Worm (Caenorhabditis elegans) whole organism, L3 larva: ENCODE data around the gene ddx-15.

Experiments used
- R02D3.7 ChIP-seq: fragments of 150-350 bp; optimal IDR thresholded peaks from 2 replicates; lab custom pipeline; 2014; ENCODE audit warnings: missing biosample characterization, missing genetic modification characterization
- ZK546.5 ChIP-seq: sonication (generic microtip); optimal IDR thresholded peaks from 2 replicates; lab custom pipeline; 2017; ENCODE audit warnings: missing biosample characterization, missing genetic modification characterization
- aly-2 ChIP-seq: fragments of 150-350 bp; optimal IDR thresholded peaks from 2 replicates; lab custom pipeline; 2014; ENCODE audit warnings: missing biosample characterization, missing genetic modification characterization
- ama-1 ChIP-seq: fragments of 150-350 bp; optimal IDR thresholded peaks from 2 replicates; lab custom pipeline; 2018
- ceh-16 ChIP-seq: sonication (generic microtip); optimal IDR thresholded peaks from 2 replicates; lab custom pipeline; 2017; ENCODE audit warnings: missing biosample characterization, missing genetic modification characterization
- ceh-28 ChIP-seq: fragments of 150-350 bp; optimal IDR thresholded peaks from 2 replicates; lab custom pipeline; 2014; ENCODE audit warnings: missing biosample characterization, missing genetic modification reagents, missing genetic modification characterization
- ceh-82 ChIP-seq: fragments of 150-350 bp; optimal IDR thresholded peaks from 2 replicates; lab custom pipeline; 2014; ENCODE audit warnings: missing biosample characterization, missing genetic modification characterization
- ceh-9 ChIP-seq: sonication (generic microtip); optimal IDR thresholded peaks from 2 replicates; lab custom pipeline; 2018; ENCODE audit warnings: missing biosample characterization, missing genetic modification characterization
- daf-12 ChIP-seq: fragments of 150-350 bp; optimal IDR thresholded peaks from 2 replicates; lab custom pipeline; 2014; ENCODE audit warnings: missing biosample characterization, missing genetic modification reagents, missing genetic modification characterization
- egl-27 ChIP-seq: sonication (generic microtip); optimal IDR thresholded peaks from 4 replicates; lab custom pipeline; 2017; ENCODE audit warnings: missing biosample characterization, missing genetic modification reagents, missing genetic modification characterization
- egl-5 ChIP-seq: fragments of 150-350 bp; optimal IDR thresholded peaks from 2 replicates; lab custom pipeline; 2017; ENCODE audit warnings: missing biosample characterization, missing genetic modification reagents, missing genetic modification characterization, inconsistent platforms
- elt-1 ChIP-seq: fragments of 150-350 bp; optimal IDR thresholded peaks from 2 replicates; lab custom pipeline; 2014; ENCODE audit warnings: missing biosample characterization, missing genetic modification characterization
- elt-2 ChIP-seq: sonication (generic microtip); optimal IDR thresholded peaks from 2 replicates; lab custom pipeline; 2016; ENCODE audit warnings: missing genetic modification reagents, mild to moderate bottlenecking, missing genetic modification characterization, missing compliant biosample characterization
- elt-3 ChIP-seq, 3 experiments: fragments of 150-350 bp in 1 of 3; sonication (generic microtip) in 2 of 3; optimal IDR thresholded peaks; 2 replicates in 2 of 3; 4 replicates in 1 of 3; lab custom pipeline; 2014 to 2017; ENCODE audit warnings: missing biosample characterization in 3 of 3, missing genetic modification characterization in 3 of 3
- eor-1 ChIP-seq, 2 experiments: fragments of 150-350 bp; optimal IDR thresholded peaks; 2 replicates each; lab custom pipeline; 2014 to 2018; ENCODE audit warnings: missing biosample characterization in 2 of 2, missing genetic modification characterization in 2 of 2
- fkh-10 ChIP-seq: sonication (generic microtip); optimal IDR thresholded peaks from 2 replicates; lab custom pipeline; 2017; ENCODE audit warnings: missing biosample characterization, missing genetic modification reagents, missing genetic modification characterization
- fkh-2 ChIP-seq: fragments of 150-350 bp; optimal IDR thresholded peaks from 2 replicates; lab custom pipeline; 2014; ENCODE audit warnings: missing biosample characterization, missing genetic modification reagents, missing genetic modification characterization
- fos-1 ChIP-seq: fragments of 150-350 bp; optimal IDR thresholded peaks from 2 replicates; lab custom pipeline; 2014; ENCODE audit warnings: missing biosample characterization, missing genetic modification characterization
- hmg-11 ChIP-seq: sonication (generic microtip); optimal IDR thresholded peaks from 2 replicates; lab custom pipeline; 2016; ENCODE audit warnings: missing genetic modification characterization, missing compliant biosample characterization
- jun-1 ChIP-seq: fragments of 150-350 bp; optimal IDR thresholded peaks from 2 replicates; lab custom pipeline; 2014; ENCODE audit warnings: missing biosample characterization, missing genetic modification reagents, missing genetic modification characterization
- lin-15B ChIP-seq: fragments of 150-350 bp; optimal IDR thresholded peaks from 2 replicates; lab custom pipeline; 2014; ENCODE audit warnings: missing biosample characterization, missing genetic modification characterization
- lin-39 ChIP-seq: fragments of 150-350 bp; optimal IDR thresholded peaks from 2 replicates; lab custom pipeline; 2018; ENCODE audit warnings: missing biosample characterization, missing genetic modification reagents, missing genetic modification characterization
- lsy-12 ChIP-seq: sonication (generic microtip); optimal IDR thresholded peaks from 2 replicates; lab custom pipeline; 2016; ENCODE audit warnings: mild to moderate bottlenecking, missing genetic modification characterization, missing compliant biosample characterization
- mdl-1 ChIP-seq: fragments of 150-350 bp; optimal IDR thresholded peaks from 2 replicates; lab custom pipeline; 2014; ENCODE audit warnings: missing biosample characterization, missing genetic modification characterization
- mml-1 ChIP-seq: fragments of 150-350 bp; sonication (generic microtip); optimal IDR thresholded peaks from 3 replicates; lab custom pipeline; 2014; ENCODE audit warnings: missing biosample characterization, missing genetic modification characterization
- nfya-1 ChIP-seq: sonication (generic microtip); optimal IDR thresholded peaks from 2 replicates; lab custom pipeline; 2017; ENCODE audit warnings: missing genetic modification characterization, mild to moderate bottlenecking, missing compliant biosample characterization, antibody characterized with exemption, moderate library complexity; ENCODE audit not compliant: insufficient read depth
- nhr-11 ChIP-seq: fragments of 150-350 bp; optimal IDR thresholded peaks from 2 replicates; lab custom pipeline; 2014; ENCODE audit warnings: missing biosample characterization, missing genetic modification characterization
- nhr-12 ChIP-seq: fragments of 150-350 bp; optimal IDR thresholded peaks from 2 replicates; lab custom pipeline; 2014; ENCODE audit warnings: missing biosample characterization, missing genetic modification characterization
- nhr-23 ChIP-seq: fragments of 150-350 bp; optimal IDR thresholded peaks from 2 replicates; lab custom pipeline; 2014; ENCODE audit warnings: missing biosample characterization, missing genetic modification reagents, missing genetic modification characterization
- nhr-237 ChIP-seq: fragments of 150-350 bp; optimal IDR thresholded peaks from 2 replicates; lab custom pipeline; 2014; ENCODE audit warnings: missing biosample characterization, missing genetic modification characterization
- nhr-25 ChIP-seq: sonication (generic microtip); optimal IDR thresholded peaks from 2 replicates; lab custom pipeline; 2017; ENCODE audit warnings: missing biosample characterization, missing genetic modification characterization
- nhr-28 ChIP-seq: fragments of 150-350 bp; optimal IDR thresholded peaks from 2 replicates; lab custom pipeline; 2014; ENCODE audit warnings: missing biosample characterization, missing genetic modification characterization
- nhr-43 ChIP-seq: sonication (generic microtip); optimal IDR thresholded peaks from 2 replicates; lab custom pipeline; 2016; ENCODE audit warnings: mild to moderate bottlenecking, missing genetic modification characterization, missing compliant biosample characterization; ENCODE audit not compliant: poor library complexity, severe bottlenecking
- nhr-67 ChIP-seq: fragments of 150-350 bp; optimal IDR thresholded peaks from 2 replicates; lab custom pipeline; 2014; ENCODE audit warnings: missing biosample characterization, missing genetic modification characterization
- nhr-76 ChIP-seq: fragments of 150-350 bp; sonication (generic microtip); optimal IDR thresholded peaks from 5 replicates; lab custom pipeline; 2014; ENCODE audit warnings: missing biosample characterization, missing genetic modification characterization
- nhr-77 ChIP-seq: fragments of 150-350 bp; optimal IDR thresholded peaks from 2 replicates; lab custom pipeline; 2014; ENCODE audit warnings: missing biosample characterization, missing genetic modification characterization
- pha-4 ChIP-seq: fragments of 150-350 bp; optimal IDR thresholded peaks from 2 replicates; lab custom pipeline; 2014; ENCODE audit warnings: missing biosample characterization, missing genetic modification reagents, missing genetic modification characterization
- pqm-1 ChIP-seq: fragments of 150-350 bp; optimal IDR thresholded peaks from 2 replicates; lab custom pipeline; 2017; ENCODE audit warnings: missing biosample characterization, missing genetic modification characterization, inconsistent platforms
- sea-2 ChIP-seq: fragments of 150-350 bp; sonication (generic microtip); optimal IDR thresholded peaks from 4 replicates; lab custom pipeline; 2014; ENCODE audit warnings: missing biosample characterization, missing genetic modification reagents, missing genetic modification characterization
- skn-1 ChIP-seq: fragments of 150-350 bp; optimal IDR thresholded peaks from 2 replicates; lab custom pipeline; 2014; ENCODE audit warnings: missing biosample characterization, missing genetic modification characterization
- snpc-4 ChIP-seq: fragments of 150-350 bp; optimal IDR thresholded peaks from 2 replicates; lab custom pipeline; 2014; ENCODE audit warnings: missing biosample characterization, missing genetic modification characterization
- tbx-2 ChIP-seq: sonication (generic microtip); optimal IDR thresholded peaks from 2 replicates; lab custom pipeline; 2016; ENCODE audit warnings: mild to moderate bottlenecking, missing genetic modification characterization, missing compliant biosample characterization
- unc-39 ChIP-seq: sonication (generic microtip); optimal IDR thresholded peaks from 4 replicates; lab custom pipeline; 2017; ENCODE audit warnings: missing biosample characterization, missing genetic modification characterization
- unc-62 ChIP-seq: fragments of 150-350 bp; sonication (generic microtip); optimal IDR thresholded peaks from 4 replicates; lab custom pipeline; 2014; ENCODE audit warnings: missing biosample characterization, missing genetic modification reagents, missing genetic modification characterization
- zag-1 ChIP-seq: fragments of 150-350 bp; optimal IDR thresholded peaks from 2 replicates; lab custom pipeline; 2014; ENCODE audit warnings: missing biosample characterization, missing genetic modification characterization
- ztf-11 ChIP-seq: fragments of 150-350 bp; optimal IDR thresholded peaks from 2 replicates; lab custom pipeline; 2014; ENCODE audit warnings: missing biosample characterization, missing genetic modification characterization
- ztf-4 ChIP-seq: fragments of 150-350 bp; optimal IDR thresholded peaks from 2 replicates; lab custom pipeline; 2014; ENCODE audit warnings: missing biosample characterization, missing genetic modification characterization

ddx-15 gene

ce11 chrIII:5557246-5557819 is 34.2 kb downstream of the ddx-15 start, which contains the start of gene rpc-2:
Gene rpc-2 (plus strand): TSS chrIII:5557365.
- TF ChIP-seq ztf-11 (no peak), ama-1 (lab: Kevin White, UChicago) (peak; percentile 64), elt-2 (tag; lab: Kevin White, UChicago) (peak; percentile 8)

ce11 chrIII:5554884-5555500 is 36.5 kb downstream of the ddx-15 start, which contains the start of the genes nmad-1 and hach-1:
Gene nmad-1 (minus strand): TSS chrIII:5554934.
Gene hach-1 (plus strand): TSS chrIII:5555450.
- TF ChIP-seq nhr-43 (tag; lab: Kevin White, UChicago) (peak; percentile 94), unc-62 (no peak), mdl-1 (tag; lab: Kevin White, UChicago) (no peak), unc-39 (no peak), aly-2 (no peak), R02D3.7 (peak; percentile 63), egl-27 (tag; lab: Kevin White, UChicago) (no peak), ztf-4 (tag; lab: Kevin White, UChicago) (no peak), nhr-12 (tag; lab: Kevin White, UChicago) (no peak), ceh-9 (tag; lab: Kevin White, UChicago) (no peak), mml-1 (tag; lab: Kevin White, UChicago) (no peak), ZK546.5 (tag; lab: Kevin White, UChicago) (no peak), nhr-77 (no peak), fkh-2 (tag; lab: Kevin White, UChicago) (no peak), nhr-23 (tag; lab: Kevin White, UChicago) (peak; percentile 77), nhr-76 (tag; lab: Kevin White, UChicago) (no peak), ceh-16 (tag; lab: Kevin White, UChicago) (no peak), egl-5 (tag; lab: Kevin White, UChicago) (peak; percentile 67), fos-1 (tag; lab: Kevin White, UChicago) (no peak), tbx-2 (peak; percentile 30), pqm-1 (tag; lab: Kevin White, UChicago) (no peak), skn-1 (no peak), ceh-28 (tag; lab: Kevin White, UChicago) (peak; percentile 60), ama-1 (lab: Kevin White, UChicago) (no peak), elt-2 (tag; lab: Kevin White, UChicago) (peak; percentile 49), lin-39 (tag; lab: Kevin White, UChicago) (peak; percentile 59), zag-1 (tag; lab: Kevin White, UChicago) (no peak), daf-12 (tag; lab: Kevin White, UChicago) (no peak), nhr-11 (tag; lab: Kevin White, UChicago) (no peak), lin-15B (peak; percentile 70), eor-1 (tag; optimal IDR thresholded peaks at IDR 0.05; lab: Kevin White, UChicago) (no peak), ceh-82 (tag; lab: Kevin White, UChicago) (peak; percentile 15), fkh-10 (GFP tag; lab: Kevin White, UChicago) (no peak), nfya-1 (peak; percentile 68), pha-4 (tag; lab: Kevin White, UChicago) (peak; percentile 60), nhr-67 (tag; lab: Kevin White, UChicago) (peak; percentile 64), nhr-237 (tag; lab: Kevin White, UChicago) (no peak), lsy-12 (tag; lab: Kevin White, UChicago) (peak; percentile 63), nhr-28 (tag; lab: Kevin White, UChicago) (no peak), nhr-25 (no peak), ztf-11 (no peak), jun-1 (tag; lab: Kevin White, UChicago) (no peak), sea-2 (GFP tag; lab: Kevin White, UChicago) (no peak), hmg-11 (peak; percentile 94), elt-1 (peak; percentile 16), snpc-4 (tag; lab: Kevin White, UChicago) (peak; percentile 63), elt-3 (tag; optimal IDR thresholded peaks at IDR 0.05; lab: Kevin White, UChicago) (no peak)
